Worm (Caenorhabditis elegans): ENCODE results near the gene ZC239.6.

The ZC239.6 gene

ce11 chrII:3245836-3246235 lies 36.4 kb downstream of the ZC239.6 start, which contains the start of gene C17F4.7 (continued):
- TF ChIP-seq Y67H2A.10 (GFP tag; conservative IDR thresholded peaks at IDR 0.05), result no peak
- TF ChIP-seq attf-3 (GFP tag; conservative IDR thresholded peaks at IDR 0.05), result no peak
- TF ChIP-seq Y53F4B.3 (GFP tag; IDR thresholded peaks at IDR 0.05), result no peak
- no peak for TF ChIP-seq mes-4 (tag; optimal IDR thresholded peaks at IDR 0.05)
- no peak for TF ChIP-seq lsy-27 (tag; optimal IDR thresholded peaks at IDR 0.05; ENCODE audit: borderline replicate concordance, insufficient read depth)
- no peak for TF ChIP-seq nhr-120 (GFP tag; IDR thresholded peaks at IDR 0.05)
- no peak for TF ChIP-seq repo-1 (tag; optimal IDR thresholded peaks at IDR 0.05)
- no peak for TF ChIP-seq ztf-18 (tag; optimal IDR thresholded peaks at IDR 0.05)
- TF ChIP-seq nfya-2 (GFP tag; IDR thresholded peaks at IDR 0.05), result no peak
- no peak for TF ChIP-seq bed-1 (GFP tag; IDR thresholded peaks at IDR 0.05)
- no peak for TF ChIP-seq madf-8 (GFP tag; conservative IDR thresholded peaks at IDR 0.05)
- no peak for TF ChIP-seq somi-1 (GFP tag; optimal IDR thresholded peaks at IDR 0.05)
- TF ChIP-seq nhr-179 (tag; optimal IDR thresholded peaks at IDR 0.05), result no peak
- no peak for TF ChIP-seq ztf-25 (GFP tag; IDR thresholded peaks at IDR 0.05)
- TF ChIP-seq bed-2 (GFP tag; IDR thresholded peaks at IDR 0.05), result no peak
- peak; percentile 11 for TF ChIP-seq madf-10 (tag; optimal IDR thresholded peaks at IDR 0.05)
- TF ChIP-seq F33H1.4 (GFP tag; IDR thresholded peaks at IDR 0.05), result no peak
- TF ChIP-seq rpc-1 (optimal IDR thresholded peaks at IDR 0.05), result no peak
- no peak for TF ChIP-seq rpc-1 (tag; optimal IDR thresholded peaks at IDR 0.05)
- TF ChIP-seq ZK185.1 (tag; optimal IDR thresholded peaks at IDR 0.05; ENCODE audit: poor library complexity, severe bottlenecking), result no peak
- TF ChIP-seq hmg-1.2 (GFP tag; IDR thresholded peaks at IDR 0.05), result no peak
- TF ChIP-seq madf-6 (GFP tag; IDR thresholded peaks at IDR 0.05), result no peak
- no peak for TF ChIP-seq ztf-6 (GFP tag; IDR thresholded peaks at IDR 0.05)
- TF ChIP-seq ztf-22 (GFP tag; optimal IDR thresholded peaks at IDR 0.05), result peak; percentile 29
- TF ChIP-seq hsf-1 (GFP tag; IDR thresholded peaks at IDR 0.05), result no peak
- TF ChIP-seq atf-7 (tag; optimal IDR thresholded peaks at IDR 0.05), result peak; percentile 50
- no peak for TF ChIP-seq ama-1 (optimal IDR thresholded peaks at IDR 0.05)
- TF ChIP-seq ama-1 (GFP tag; optimal IDR thresholded peaks at IDR 0.05), result no peak
- TF ChIP-seq ztf-26 (tag; optimal IDR thresholded peaks at IDR 0.05), result peak; percentile 6
- TF ChIP-seq nhr-27 (tag; optimal IDR thresholded peaks at IDR 0.05), result no peak
- TF ChIP-seq lin-26 (GFP tag; IDR thresholded peaks at IDR 0.05), result no peak
- no peak for TF ChIP-seq T26A5.8 (tag; optimal IDR thresholded peaks at IDR 0.05)
- no peak for TF ChIP-seq B0261.1 (tag; optimal IDR thresholded peaks at IDR 0.05)
- no peak for TF ChIP-seq cebp-2 (GFP tag; IDR thresholded peaks at IDR 0.05)
- no peak for TF ChIP-seq B0035.1 (tag; optimal IDR thresholded peaks at IDR 0.05)
- no peak for TF ChIP-seq F52B5.7 (tag; optimal IDR thresholded peaks at IDR 0.05)
- TF ChIP-seq egl-44 (GFP tag; IDR thresholded peaks at IDR 0.05), result no peak
- no peak for TF ChIP-seq hlh-26 (GFP tag; conservative IDR thresholded peaks at IDR 0.05)
- TF ChIP-seq mel-28 (tag; optimal IDR thresholded peaks at IDR 0.05; ENCODE audit: borderline replicate concordance), result no peak
- TF ChIP-seq F57C9.4 (tag; optimal IDR thresholded peaks at IDR 0.05), result no peak
- TF ChIP-seq Y56A3A.18 (GFP tag; IDR thresholded peaks at IDR 0.05), result no peak
- TF ChIP-seq let-526 (GFP tag; IDR thresholded peaks at IDR 0.05), result no peak
- TF ChIP-seq aptf-3 (GFP tag; IDR thresholded peaks at IDR 0.05), result no peak
- TF ChIP-seq lin-35 (GFP tag; optimal IDR thresholded peaks at IDR 0.05), result no peak
